Worm (Caenorhabditis elegans): ENCODE results near the gene K02A2.5.

Gene K02A2.5

ce11 chrII:7392052-7392694 lies 19.7 kb downstream of the K02A2.5 start (continued):
- no peak for TF ChIP-seq F33H1.4 (GFP tag; IDR thresholded peaks at IDR 0.05)
- no peak for TF ChIP-seq tlf-1 (GFP tag; optimal IDR thresholded peaks at IDR 0.05)

- TF ChIP-seq lin-26 (GFP tag; IDR thresholded peaks at IDR 0.05): 0 out of 2 replicates have a peak, but pooled peaks have one; percentile 44
- no peak for TF ChIP-seq dpff-1 (tag; optimal IDR thresholded peaks at IDR 0.05)
Measured at ce11 chrII:7390335-7390734, 21.5 kb downstream of the K02A2.5 start.

- no peak for TF ChIP-seq Y53F4B.3 (GFP tag; IDR thresholded peaks at IDR 0.05)
- no peak for TF ChIP-seq somi-1 (GFP tag; optimal IDR thresholded peaks at IDR 0.05)
- TF ChIP-seq dox-1 (GFP tag; IDR thresholded peaks at IDR 0.05): no peak
- no peak for TF ChIP-seq B0336.3 (GFP tag; IDR thresholded peaks at IDR 0.05)
- no peak for TF ChIP-seq zim-3 (tag; optimal IDR thresholded peaks at IDR 0.05)
- TF ChIP-seq F33H1.4 (GFP tag; IDR thresholded peaks at IDR 0.05): no peak
- no peak for TF ChIP-seq attf-3 (GFP tag; conservative IDR thresholded peaks at IDR 0.05)
- no peak for TF ChIP-seq hlh-12 (tag; optimal IDR thresholded peaks at IDR 0.05)
- TF ChIP-seq tbp1 (GFP tag; optimal IDR thresholded peaks at IDR 0.05): no peak
- no peak for TF ChIP-seq ZK185.1 (tag; optimal IDR thresholded peaks at IDR 0.05; ENCODE audit: poor library complexity, severe bottlenecking)
- no peak for TF ChIP-seq fkh-3 (tag; optimal IDR thresholded peaks at IDR 0.05)
- TF ChIP-seq rpc-1 (optimal IDR thresholded peaks at IDR 0.05): no peak
- no peak for TF ChIP-seq rpc-1 (tag; optimal IDR thresholded peaks at IDR 0.05)
- TF ChIP-seq snpc-1.1 (tag; optimal IDR thresholded peaks at IDR 0.05; ENCODE audit: insufficient read depth): no peak
- no peak for TF ChIP-seq ceh-40 (GFP tag; IDR thresholded peaks at IDR 0.05)
- TF ChIP-seq T26A5.8 (tag; optimal IDR thresholded peaks at IDR 0.05): no peak
- TF ChIP-seq egrh-3 (GFP tag; IDR thresholded peaks at IDR 0.05): no peak
- TF ChIP-seq atf-7 (tag; optimal IDR thresholded peaks at IDR 0.05): no peak
- no peak for TF ChIP-seq ccch-3 (GFP tag; optimal IDR thresholded peaks at IDR 0.05)
- no peak for TF ChIP-seq tlf-1 (GFP tag; optimal IDR thresholded peaks at IDR 0.05)
Measured at ce11 chrII:7385442-7385841, 26.4 kb downstream of the K02A2.5 start, which contains the start of gene sre-3. sre-3 (plus strand) TSS chrII:7385742.

ce11 chrII:7381947-7382346 lies 29.9 kb downstream of the K02A2.5 start:
- TF ChIP-seq unc-62 (GFP tag; optimal IDR thresholded peaks at IDR 0.05) (peak; percentile 33), snpc-1.3 (tag; optimal IDR thresholded peaks at IDR 0.05; ENCODE audit: insufficient read depth) (no peak), nhr-80 (tag; optimal IDR thresholded peaks at IDR 0.05) (peak; percentile 68), F55B11.4 (tag; optimal IDR thresholded peaks at IDR 0.05; ENCODE audit: borderline replicate concordance, insufficient read depth) (no peak)

ce11 chrII:7381142-7381611 lies 30.7 kb downstream of the K02A2.5 start, which contains the start of gene C07D10.5:
C07D10.5 (plus strand) TSS chrII:7381561.
- no peak for TF ChIP-seq nfya-2 (GFP tag; IDR thresholded peaks at IDR 0.05)
- TF ChIP-seq attf-6 (GFP tag; IDR thresholded peaks at IDR 0.05): no peak
- TF ChIP-seq rec-8 (tag; optimal IDR thresholded peaks at IDR 0.05): no peak
- TF ChIP-seq lin-35 (GFP tag; optimal IDR thresholded peaks at IDR 0.05): no peak
- no peak for TF ChIP-seq pha-4 (tag; optimal IDR thresholded peaks at IDR 0.05)
- no peak for TF ChIP-seq Y79H2A.3 (GFP tag; conservative IDR thresholded peaks at IDR 0.05)
